Fruit fly (Drosophila melanogaster): ENCODE results near the gene CG15765.

The CG15765 gene

dm6 chrX:5770730-5771181 lies 47.6 kb upstream of the CG15765 start, which contains the start of gene CG3097 (continued):
- TF ChIP-seq CG10321 (GFP tag; IDR thresholded peaks at IDR 0.05): peak; percentile 85
- TF ChIP-seq Opbp (GFP tag; IDR thresholded peaks at IDR 0.05; ENCODE audit: partially characterized antibody): peak; percentile 59; the same call in 2 of the 3 replicates
- TF ChIP-seq Trl (optimal IDR thresholded peaks at IDR 0.05): peak; percentile 11 to 91
- no peak for TF ChIP-seq Trl (GFP tag; optimal IDR thresholded peaks at IDR 0.05)
- TF ChIP-seq HmgD (GFP tag; optimal IDR thresholded peaks at IDR 0.05): peak; percentile 6
- no peak for TF ChIP-seq Doc2 (GFP tag; IDR thresholded peaks at IDR 0.05)
- TF ChIP-seq CG1602 (GFP tag; optimal IDR thresholded peaks at IDR 0.05): no peak
- no peak for TF ChIP-seq Lpt (GFP tag; optimal IDR thresholded peaks at IDR 0.05)
- no peak for TF ChIP-seq CG6765 (GFP tag; optimal IDR thresholded peaks at IDR 0.05)
- TF ChIP-seq Adf1 (GFP tag; IDR thresholded peaks at IDR 0.05): peak; percentile 74
- peak; percentile 19 for TF ChIP-seq Nf-YC (tag; optimal IDR thresholded peaks at IDR 0.05)
- TF ChIP-seq stwl (tag; optimal IDR thresholded peaks at IDR 0.05): peak; percentile 37
- no peak for TF ChIP-seq CG1603 (tag; optimal IDR thresholded peaks at IDR 0.05)
- TF ChIP-seq CG9609 (GFP tag; optimal IDR thresholded peaks at IDR 0.05): no peak
- peak; percentile 39 for TF ChIP-seq chn (GFP tag; optimal IDR thresholded peaks at IDR 0.05)
- TF ChIP-seq HLH4C (GFP tag; IDR thresholded peaks at IDR 0.05; ENCODE audit: partially characterized antibody): 0 out of 3 replicates have a peak, but pooled peaks have one; percentile 31
- 0 out of 3 replicates have a peak, but pooled peaks have one; percentile 39 for TF ChIP-seq CG2199 (GFP tag; IDR thresholded peaks at IDR 0.05)
- peak; percentile 94 for TF ChIP-seq CG1832 (GFP tag; optimal IDR thresholded peaks at IDR 0.05)
- no peak for TF ChIP-seq bsh (GFP tag; optimal IDR thresholded peaks at IDR 0.05)
- no peak for TF ChIP-seq ssp (GFP tag; IDR thresholded peaks at IDR 0.05)
- peak; percentile 36 for TF ChIP-seq Scr (GFP tag; IDR thresholded peaks at IDR 0.05; ENCODE audit: partially characterized antibody)
- TF ChIP-seq trem (tag; optimal IDR thresholded peaks at IDR 0.05): peak; percentile 98
- TF ChIP-seq ato (GFP tag; IDR thresholded peaks at IDR 0.05; ENCODE audit: partially characterized antibody): peak; percentile 22; the same call in 1 of the 2 replicates
- TF ChIP-seq prd (optimal IDR thresholded peaks at IDR 0.05): no peak
- peak; percentile 21; the same call in 1 of the 3 replicates for TF ChIP-seq prd (GFP tag; IDR thresholded peaks at IDR 0.05)
- peak; percentile 53; the same call in 1 of the 2 replicates for TF ChIP-seq vvl (GFP tag; IDR thresholded peaks at IDR 0.05)
- peak; percentile 51; the same call in 1 of the 2 replicates for TF ChIP-seq aop (GFP tag; IDR thresholded peaks at IDR 0.05)
- peak; percentile 80 for TF ChIP-seq CG8478 (optimal IDR thresholded peaks at IDR 0.05)
- no peak for TF ChIP-seq CG6654 (GFP tag; optimal IDR thresholded peaks at IDR 0.05)
- peak; percentile 52 for TF ChIP-seq HLHmδ (GFP tag; optimal IDR thresholded peaks at IDR 0.05)
- peak; percentile 24 for TF ChIP-seq pros (GFP tag; optimal IDR thresholded peaks at IDR 0.05)
- TF ChIP-seq seq (GFP tag; IDR thresholded peaks at IDR 0.05): no peak
- TF ChIP-seq Chrac-16 (GFP tag; optimal IDR thresholded peaks at IDR 0.05): no peak
- no peak for TF ChIP-seq lab (GFP tag; optimal IDR thresholded peaks at IDR 0.05)
- no peak for TF ChIP-seq CG4730 (GFP tag; IDR thresholded peaks at IDR 0.05)
- TF ChIP-seq onecut (GFP tag; IDR thresholded peaks at IDR 0.05): no peak
- TF ChIP-seq Nf-YB (GFP tag; optimal IDR thresholded peaks at IDR 0.05): peak; percentile 58
- peak; percentile 61 for TF ChIP-seq bbx (GFP tag; IDR thresholded peaks at IDR 0.05; ENCODE audit: partially characterized antibody)
- peak; percentile 99 for TF ChIP-seq sr (GFP tag; IDR thresholded peaks at IDR 0.05)
- peak; percentile 81 for TF ChIP-seq yki (optimal IDR thresholded peaks at IDR 0.05)
- TF ChIP-seq otp (GFP tag; IDR thresholded peaks at IDR 0.05): 0 out of 3 replicates have a peak, but pooled peaks have one; percentile 6
- peak; percentile 24 for TF ChIP-seq nom (GFP tag; optimal IDR thresholded peaks at IDR 0.05)
- no peak for TF ChIP-seq croc (GFP tag; conservative IDR thresholded peaks at IDR 0.05)
- TF ChIP-seq CG6791 (GFP tag; IDR thresholded peaks at IDR 0.05; ENCODE audit: partially characterized antibody): peak; percentile 20; the same call in 1 of the 3 replicates
- TF ChIP-seq Bgb (GFP tag; IDR thresholded peaks at IDR 0.05; ENCODE audit: partially characterized antibody): 0 out of 2 replicates have a peak, but pooled peaks have one; percentile 10
- TF ChIP-seq kni (GFP tag; optimal IDR thresholded peaks at IDR 0.05): peak; percentile 74
